Worm (Caenorhabditis elegans) whole organism, late embryonic: ENCODE results near the gene srw-26.

ENCODE experiments used
- ceh-6 ChIP-seq: fragments of 200-800 bp; sonication (Bioruptor generic); optimal IDR thresholded peaks from 2 replicates; lab custom pipeline; 2018; ENCODE audit warnings: mild to moderate bottlenecking, missing genetic modification characterization, missing compliant biosample characterization
- nhr-11 ChIP-seq: fragments of 150-350 bp; optimal IDR thresholded peaks from 2 replicates; lab custom pipeline; 2014; ENCODE audit warnings: missing biosample characterization, missing genetic modification characterization

DNA sequence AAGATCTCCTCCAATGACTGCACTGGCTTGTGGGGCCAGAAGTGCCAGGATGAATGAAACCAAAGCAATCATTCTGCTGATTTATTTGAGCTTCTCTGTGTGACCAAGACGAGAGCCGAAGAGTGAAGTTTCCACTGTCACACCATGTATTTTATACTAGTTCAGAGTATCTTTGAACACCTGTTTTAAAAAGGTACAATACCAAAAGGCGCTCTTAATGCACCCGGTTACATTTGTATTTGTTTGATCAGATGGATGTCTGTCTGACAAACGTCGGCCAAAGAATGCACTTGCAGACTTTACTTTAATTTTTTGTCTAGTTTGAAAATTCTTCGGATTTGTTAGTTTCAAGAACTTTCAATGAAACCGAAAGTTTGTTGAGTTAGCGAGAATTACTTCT lies 12.0 kb downstream of the srw-26 start, which contains the start of gene F35E8.10:
- TF ChIP-seq nhr-11 (tag; lab: Kevin White, UChicago) (no peak), ceh-6 (GFP tag; lab: Kevin White, UChicago) (no peak)
